Worm (Caenorhabditis elegans) whole organism, L1 larva: ENCODE measurements around the gene rpl-36.
A peak's percentile ranks its signal among the peaks of the same experiment; 100 is the strongest.

Source experiments
- C16A3.4 ChIP-seq: fragments of 150-350 bp; optimal IDR thresholded peaks from 2 replicates; lab custom pipeline; 2014; ENCODE audit warnings: missing biosample characterization, missing genetic modification characterization
- C34B4.2 ChIP-seq: sonication (generic microtip); optimal IDR thresholded peaks from 2 replicates; lab custom pipeline; 2017; ENCODE audit warnings: mild to moderate bottlenecking, missing genetic modification characterization, missing compliant biosample characterization
- F16B12.6 ChIP-seq: fragments of 150-350 bp; optimal IDR thresholded peaks from 2 replicates; lab custom pipeline; 2014; ENCODE audit warnings: missing biosample characterization, missing genetic modification characterization
- Y116A8C.19 ChIP-seq: sonication (generic microtip); optimal IDR thresholded peaks from 2 replicates; lab custom pipeline; 2016; ENCODE audit warnings: missing compliant biosample characterization, missing genetic modification characterization, borderline replicate concordance
- alr-1 ChIP-seq: fragments of 200-800 bp; sonication (Bioruptor generic); optimal IDR thresholded peaks from 2 replicates; lab custom pipeline; 2018; ENCODE audit warnings: borderline replicate concordance, mild to moderate bottlenecking, missing genetic modification characterization, missing compliant biosample characterization
- aly-2 ChIP-seq: fragments of 150-350 bp; optimal IDR thresholded peaks from 2 replicates; lab custom pipeline; 2014; ENCODE audit warnings: missing biosample characterization, missing genetic modification characterization
- ama-1 ChIP-seq: fragments of 150-350 bp; optimal IDR thresholded peaks from 2 replicates; lab custom pipeline; 2014
- ceh-63 ChIP-seq: fragments of 200-800 bp; sonication (Bioruptor generic); optimal IDR thresholded peaks from 2 replicates; lab custom pipeline; 2018; ENCODE audit warnings: mild to moderate bottlenecking, missing genetic modification characterization, missing compliant biosample characterization
- ceh-88 ChIP-seq: fragments of 200-800 bp; sonication (Bioruptor generic); IDR thresholded peaks from 2 replicates; pipeline ENCODE4 v1.3.6; 2022; ENCODE audit warnings: missing genetic modification characterization, missing compliant biosample characterization
- ces-1 ChIP-seq: fragments of 150-350 bp; optimal IDR thresholded peaks from 2 replicates; lab custom pipeline; 2014; ENCODE audit warnings: missing biosample characterization, missing genetic modification reagents, missing genetic modification characterization
- dpl-1 ChIP-seq, 3 experiments: fragments of 150-350 bp in 2 of 3; sonication (generic microtip) in 1 of 3; optimal IDR thresholded peaks; 2 replicates each; lab custom pipeline; 2014 to 2017; ENCODE audit warnings: missing biosample characterization in 3 of 3, missing genetic modification characterization in 3 of 3, missing genetic modification reagents in 3 of 3
- dsc-1 ChIP-seq: sonication (generic microtip); optimal IDR thresholded peaks from 2 replicates; lab custom pipeline; 2016; ENCODE audit warnings: mild to moderate bottlenecking, missing genetic modification characterization, missing compliant biosample characterization
- efl-1 ChIP-seq, 4 experiments: fragments of 150-350 bp; optimal IDR thresholded peaks in 3 of 4; peaks in 1 of 4; 1 replicate in 1 of 4; 2 replicates in 3 of 4; lab custom pipeline; 2014; ENCODE audit warnings: missing biosample characterization in 2 of 4, missing genetic modification characterization in 2 of 4, missing genetic modification reagents in 2 of 4
- egl-27 ChIP-seq, 2 experiments: fragments of 150-350 bp in 1 of 2; sonication (generic microtip); optimal IDR thresholded peaks; 3 replicates each; lab custom pipeline; 2017 to 2018; ENCODE audit warnings: missing biosample characterization in 2 of 2, missing genetic modification characterization in 2 of 2, missing genetic modification reagents in 2 of 2
- elt-2 ChIP-seq: sonication (generic microtip); optimal IDR thresholded peaks from 2 replicates; lab custom pipeline; 2016; ENCODE audit warnings: missing genetic modification characterization, mild to moderate bottlenecking, inconsistent platforms, missing compliant biosample characterization, missing genetic modification reagents
- fkh-10 ChIP-seq: sonication (generic microtip); optimal IDR thresholded peaks from 2 replicates; lab custom pipeline; 2017; ENCODE audit warnings: missing biosample characterization, missing genetic modification reagents, missing genetic modification characterization
- fkh-4 ChIP-seq: sonication (generic microtip); optimal IDR thresholded peaks from 2 replicates; lab custom pipeline; 2016; ENCODE audit warnings: missing compliant biosample characterization, missing genetic modification characterization, borderline replicate concordance
- fkh-8 ChIP-seq: sonication (generic microtip); optimal IDR thresholded peaks from 2 replicates; lab custom pipeline; 2016; ENCODE audit warnings: mild to moderate bottlenecking, missing genetic modification characterization, missing compliant biosample characterization
- hlh-4 ChIP-seq: sonication (generic microtip); optimal IDR thresholded peaks from 2 replicates; lab custom pipeline; 2016; ENCODE audit warnings: mild to moderate bottlenecking, missing genetic modification characterization, missing compliant biosample characterization
- irx-1 ChIP-seq: sonication (generic microtip); optimal IDR thresholded peaks from 2 replicates; lab custom pipeline; 2016; ENCODE audit warnings: missing genetic modification characterization, missing compliant biosample characterization
- lin-14 ChIP-seq: fragments of 200-800 bp; sonication (Bioruptor generic); optimal IDR thresholded peaks from 2 replicates; lab custom pipeline; 2018; ENCODE audit warnings: mild to moderate bottlenecking, missing genetic modification characterization, moderate library complexity, missing compliant biosample characterization
- lir-3 ChIP-seq: sonication (generic microtip); optimal IDR thresholded peaks from 2 replicates; lab custom pipeline; 2016; ENCODE audit warnings: mild to moderate bottlenecking, missing genetic modification characterization, moderate library complexity, missing compliant biosample characterization; ENCODE audit not compliant: poor library complexity
- lsy-2 ChIP-seq, 2 experiments: fragments of 150-350 bp; optimal IDR thresholded peaks; 2 replicates each; lab custom pipeline; 2014; ENCODE audit warnings: missing biosample characterization in 2 of 2, missing genetic modification characterization in 2 of 2
- mab-9 ChIP-seq: fragments of 200-800 bp; sonication (Bioruptor generic); IDR thresholded peaks from 2 replicates; pipeline ENCODE4 v1.3.6; 2022; ENCODE audit warnings: missing genetic modification reagents, missing genetic modification characterization, missing compliant biosample characterization
- mef-2 ChIP-seq: fragments of 150-350 bp; optimal IDR thresholded peaks from 2 replicates; lab custom pipeline; 2014; ENCODE audit warnings: missing biosample characterization, missing genetic modification characterization
- nhr-11 ChIP-seq: fragments of 150-350 bp; optimal IDR thresholded peaks from 2 replicates; lab custom pipeline; 2014; ENCODE audit warnings: missing biosample characterization, missing genetic modification characterization
- nhr-20 ChIP-seq: sonication (generic microtip); optimal IDR thresholded peaks from 2 replicates; lab custom pipeline; 2016; ENCODE audit warnings: mild to moderate bottlenecking, missing genetic modification characterization, missing compliant biosample characterization
- nhr-237 ChIP-seq: fragments of 150-350 bp; optimal IDR thresholded peaks from 2 replicates; lab custom pipeline; 2014; ENCODE audit warnings: missing biosample characterization, missing genetic modification characterization
- nhr-28 ChIP-seq: fragments of 150-350 bp; optimal IDR thresholded peaks from 2 replicates; lab custom pipeline; 2014; ENCODE audit warnings: missing biosample characterization, missing genetic modification characterization
- nhr-47 ChIP-seq: sonication (generic microtip); optimal IDR thresholded peaks from 2 replicates; lab custom pipeline; 2016; ENCODE audit warnings: mild to moderate bottlenecking, missing genetic modification characterization, moderate library complexity, missing compliant biosample characterization
- nhr-71 ChIP-seq: sonication (generic microtip); optimal IDR thresholded peaks from 2 replicates; lab custom pipeline; 2016; ENCODE audit warnings: mild to moderate bottlenecking, missing genetic modification characterization, moderate library complexity, missing compliant biosample characterization
- nhr-76 ChIP-seq: sonication (generic microtip); optimal IDR thresholded peaks from 2 replicates; lab custom pipeline; 2017; ENCODE audit warnings: missing biosample characterization, missing genetic modification characterization
- nhr-77 ChIP-seq: fragments of 150-350 bp; optimal IDR thresholded peaks from 2 replicates; lab custom pipeline; 2014; ENCODE audit warnings: missing biosample characterization, missing genetic modification characterization
- nhr-84 ChIP-seq: sonication (generic microtip); optimal IDR thresholded peaks from 2 replicates; lab custom pipeline; 2017; ENCODE audit warnings: missing biosample characterization, missing genetic modification characterization
- nhr-85 ChIP-seq: sonication (generic microtip); peaks from one replicate; lab custom pipeline; 2016; ENCODE audit warnings: missing genetic modification characterization, inconsistent platforms, missing compliant biosample characterization
- pax-3 ChIP-seq: fragments of 200-800 bp; sonication (Bioruptor generic); optimal IDR thresholded peaks from 2 replicates; lab custom pipeline; 2018; ENCODE audit warnings: mild to moderate bottlenecking, missing genetic modification characterization, moderate library complexity, missing compliant biosample characterization
- pqm-1 ChIP-seq: sonication (generic microtip); optimal IDR thresholded peaks from 3 replicates; lab custom pipeline; 2017; ENCODE audit warnings: missing biosample characterization, missing genetic modification characterization
- skn-1 ChIP-seq: fragments of 150-350 bp; optimal IDR thresholded peaks from 2 replicates; lab custom pipeline; 2014; ENCODE audit warnings: missing biosample characterization, missing genetic modification characterization
- snpc-4 ChIP-seq: fragments of 150-350 bp; optimal IDR thresholded peaks from 2 replicates; lab custom pipeline; 2014; ENCODE audit warnings: missing biosample characterization, missing genetic modification characterization
- sox-4 ChIP-seq: sonication (generic microtip); optimal IDR thresholded peaks from 2 replicates; lab custom pipeline; 2016; ENCODE audit warnings: missing genetic modification characterization, missing compliant biosample characterization
- sptf-1 ChIP-seq: fragments of 150-350 bp; optimal IDR thresholded peaks from 2 replicates; lab custom pipeline; 2014; ENCODE audit warnings: missing biosample characterization, missing genetic modification characterization
- sup-37 ChIP-seq: fragments of 200-800 bp; sonication (Bioruptor generic); optimal IDR thresholded peaks from 2 replicates; lab custom pipeline; 2018; ENCODE audit warnings: mild to moderate bottlenecking, missing genetic modification characterization, missing compliant biosample characterization
- swsn-7 ChIP-seq: sonication (generic microtip); optimal IDR thresholded peaks from 2 replicates; lab custom pipeline; 2016; ENCODE audit warnings: missing genetic modification characterization, missing compliant biosample characterization
- tbx-2 ChIP-seq: sonication (generic microtip); optimal IDR thresholded peaks from 2 replicates; lab custom pipeline; 2016; ENCODE audit warnings: missing genetic modification characterization, missing compliant biosample characterization
- tlp-1 ChIP-seq: fragments of 150-350 bp; optimal IDR thresholded peaks from 2 replicates; lab custom pipeline; 2014; ENCODE audit warnings: missing biosample characterization, missing genetic modification characterization
- unc-30 ChIP-seq: sonication (generic microtip); optimal IDR thresholded peaks from 2 replicates; lab custom pipeline; 2017; ENCODE audit warnings: missing biosample characterization, missing genetic modification characterization
- unc-86 ChIP-seq: sonication (generic microtip); optimal IDR thresholded peaks from 2 replicates; lab custom pipeline; 2016; ENCODE audit warnings: missing genetic modification characterization, missing compliant biosample characterization
- vab-15 ChIP-seq: sonication (generic microtip); optimal IDR thresholded peaks from 2 replicates; lab custom pipeline; 2017; ENCODE audit warnings: missing genotype, mild to moderate bottlenecking, missing genetic modification characterization, missing compliant biosample characterization
- xbp-1 ChIP-seq: sonication (generic microtip); optimal IDR thresholded peaks from 2 replicates; lab custom pipeline; 2016; ENCODE audit warnings: missing genetic modification characterization, missing compliant biosample characterization
- zag-1 ChIP-seq: fragments of 150-350 bp; optimal IDR thresholded peaks from 2 replicates; lab custom pipeline; 2014; ENCODE audit warnings: missing biosample characterization, missing genetic modification characterization
- zip-4 ChIP-seq: fragments of 200-800 bp; sonication (Bioruptor generic); optimal IDR thresholded peaks from 2 replicates; lab custom pipeline; 2018; ENCODE audit warnings: mild to moderate bottlenecking, missing genetic modification characterization, moderate library complexity, missing compliant biosample characterization
- ztf-11 ChIP-seq, 2 experiments: sonication (generic microtip); optimal IDR thresholded peaks; 2 replicates each; lab custom pipeline; 2016 to 2017; ENCODE audit warnings: missing genetic modification characterization in 2 of 2, missing biosample characterization in 1 of 2, missing compliant biosample characterization in 1 of 2
- ztf-4 ChIP-seq: fragments of 150-350 bp; optimal IDR thresholded peaks from 2 replicates; lab custom pipeline; 2014; ENCODE audit warnings: missing biosample characterization, missing genetic modification characterization

rpl-36 gene

DNA sequence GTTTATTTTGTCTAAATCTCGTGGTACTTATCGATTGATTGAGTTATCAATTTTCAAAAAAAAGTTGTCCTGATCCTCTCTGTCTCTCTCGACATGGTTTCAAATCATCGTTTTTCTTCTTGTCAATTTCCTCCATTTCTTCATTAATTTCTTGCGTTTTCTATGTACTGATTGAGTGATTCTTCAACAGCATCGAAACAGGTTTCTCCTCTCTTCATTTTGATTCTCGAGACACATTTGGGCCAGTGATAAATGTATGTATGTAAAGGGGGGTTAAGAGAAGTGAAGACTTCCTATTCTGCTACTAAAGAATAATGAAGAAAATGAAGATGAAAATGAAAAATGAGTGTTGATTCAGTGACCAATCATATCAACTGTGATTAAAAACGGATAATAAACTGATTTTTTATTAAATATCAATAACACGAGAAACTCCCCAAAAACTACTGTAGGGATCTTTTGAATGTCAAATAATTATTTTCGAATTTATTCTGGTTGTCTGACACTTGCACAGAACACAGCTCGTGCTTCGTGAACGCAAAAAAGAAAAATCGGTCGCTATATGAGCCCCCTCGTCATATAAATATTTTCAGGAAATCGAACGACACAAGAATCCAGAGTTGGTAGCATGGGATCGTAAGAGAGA is 23.2 kb downstream of the rpl-36 start (continued):
- no peak for TF ChIP-seq xbp-1 (tag; lab: Kevin White, UChicago)
- peak; percentile 19 for TF ChIP-seq irx-1 (tag; lab: Kevin White, UChicago)
- no peak for TF ChIP-seq ama-1
- TF ChIP-seq nhr-47: no peak
- TF ChIP-seq nhr-77 (tag; lab: Kevin White, UChicago): no peak
- peak; percentile 57 for TF ChIP-seq nhr-71 (tag; lab: Kevin White, UChicago)
- no peak for TF ChIP-seq lir-3 (tag; lab: Kevin White, UChicago)
- TF ChIP-seq skn-1 (tag; lab: Kevin White, UChicago): no peak
- TF ChIP-seq swsn-7 (tag; lab: Kevin White, UChicago): no peak
- no peak for TF ChIP-seq Y116A8C.19 (tag; lab: Kevin White, UChicago)
- no peak for TF ChIP-seq ces-1 (GFP tag; lab: Kevin White, UChicago)
- TF ChIP-seq dsc-1 (tag; lab: Kevin White, UChicago): no peak
- TF ChIP-seq zag-1 (tag; lab: Kevin White, UChicago): no peak
- no peak for TF ChIP-seq sox-4 (tag; lab: Kevin White, UChicago)
- TF ChIP-seq alr-1 (tag; lab: Kevin White, UChicago): no peak
- peak in 1 of 2 experiments; percentile 57 for TF ChIP-seq lsy-2 (tag; optimal IDR thresholded peaks at IDR 0.05; lab: Kevin White, UChicago)
- no peak for TF ChIP-seq ztf-4
- no peak for TF ChIP-seq nhr-84 (tag; lab: Kevin White, UChicago)
- TF ChIP-seq efl-1 (optimal IDR thresholded peaks at IDR 0.05; lab: Kevin White, UChicago): peak in 1 of 2 experiments; percentile 8
- TF ChIP-seq efl-1 (GFP tag; optimal IDR thresholded peaks at IDR 0.05 in 1 of 2; lab: Kevin White, UChicago): peak in 1 of 2 experiments; percentile 87
- peak; percentile 89 for TF ChIP-seq nhr-85 (tag; lab: Kevin White, UChicago)
- TF ChIP-seq nhr-11: no peak
- no peak for TF ChIP-seq mab-9 (GFP tag; lab: Robert Waterston, UW)
- TF ChIP-seq F16B12.6 (tag; lab: Kevin White, UChicago): no peak
- no peak for TF ChIP-seq C34B4.2 (tag; lab: Kevin White, UChicago)
- TF ChIP-seq pax-3 (tag; lab: Kevin White, UChicago): no peak
- TF ChIP-seq sup-37 (GFP tag; lab: Kevin White, UChicago): no peak
- TF ChIP-seq hlh-4 (tag; lab: Kevin White, UChicago): no peak
- TF ChIP-seq dpl-1 (GFP tag; optimal IDR thresholded peaks at IDR 0.05; lab: Kevin White, UChicago): peak in 1 of 3 experiments; percentile 5
- TF ChIP-seq fkh-4 (tag; lab: Kevin White, UChicago): no peak
- TF ChIP-seq nhr-28: no peak
- TF ChIP-seq ceh-63 (GFP tag; lab: Kevin White, UChicago): no peak
- no peak for TF ChIP-seq mef-2 (tag; lab: Kevin White, UChicago)
- no peak for TF ChIP-seq unc-86 (tag; lab: Kevin White, UChicago)
- no peak for TF ChIP-seq snpc-4 (tag; lab: Kevin White, UChicago)
- no peak for TF ChIP-seq tlp-1 (tag; lab: Kevin White, UChicago)
- TF ChIP-seq nhr-20 (tag; lab: Kevin White, UChicago): peak; percentile 51
- peak; percentile 36 for TF ChIP-seq tbx-2 (tag; lab: Kevin White, UChicago)
- TF ChIP-seq sptf-1 (tag; lab: Kevin White, UChicago): no peak
- TF ChIP-seq aly-2 (tag; lab: Kevin White, UChicago): no peak
- no peak for TF ChIP-seq nhr-237 (tag; lab: Kevin White, UChicago)
- TF ChIP-seq egl-27 (tag; optimal IDR thresholded peaks at IDR 0.05; lab: Kevin White, UChicago): peak in 1 of 2 experiments; percentile 6
- TF ChIP-seq lin-14 (GFP tag; lab: Kevin White, UChicago): peak; percentile 57
- no peak for TF ChIP-seq elt-2
- TF ChIP-seq fkh-8 (tag; lab: Kevin White, UChicago): no peak
- TF ChIP-seq ztf-11 (tag; optimal IDR thresholded peaks at IDR 0.05; lab: Kevin White, UChicago): no peak
- TF ChIP-seq C16A3.4: no peak
- no peak for TF ChIP-seq vab-15 (tag; lab: Kevin White, UChicago)
- no peak for TF ChIP-seq unc-30 (tag; lab: Kevin White, UChicago)
- TF ChIP-seq nhr-76: no peak
- TF ChIP-seq ceh-88 (GFP tag; lab: Robert Waterston, UW): no peak
- no peak for TF ChIP-seq fkh-10
- TF ChIP-seq zip-4 (GFP tag; lab: Kevin White, UChicago): no peak
- TF ChIP-seq pqm-1: no peak
